Fruit fly (Drosophila melanogaster) whole organism, wandering third instar larva: Measurements from ENCODE around the gene dnt.

ENCODE experiments used
- CrebA ChIP-seq: fragments of 200-800 bp; sonication (Bioruptor generic); optimal IDR thresholded peaks from 2 replicates; lab custom pipeline; 2016; ENCODE audit warnings: missing biosample characterization, mild to moderate bottlenecking, missing genetic modification characterization, borderline replicate concordance
- Hr78 ChIP-seq: fragments of >200 bp; optimal IDR thresholded peaks from 2 replicates; lab custom pipeline; 2017; ENCODE audit warnings: missing biosample characterization, missing genetic modification characterization
- dsf ChIP-seq: sonication (Bioruptor generic); optimal IDR thresholded peaks from 2 replicates; lab custom pipeline; 2016; ENCODE audit warnings: missing biosample characterization, missing genetic modification characterization, borderline replicate concordance
- ey ChIP-seq: fragments of 200-800 bp; sonication (Bioruptor generic); optimal IDR thresholded peaks from 2 replicates; lab custom pipeline; 2016; ENCODE audit warnings: missing biosample characterization, missing genetic modification characterization

dm6 chr2L:19402667-19403066 is 39.6 kb upstream of the dnt start:
- no peak for TF ChIP-seq dsf (GFP tag; lab: Kevin White, UChicago)
- TF ChIP-seq Hr78 (GFP tag; lab: Kevin White, UChicago), result no peak
- no peak for TF ChIP-seq ey
- TF ChIP-seq CrebA (GFP tag; lab: Kevin White, UChicago), result no peak
